Fruit fly (Drosophila melanogaster): ENCODE data around the gene CG6813.
A peak's percentile ranks its signal among the peaks of the same experiment; 100 is the strongest.

Gene CG6813

DNA sequence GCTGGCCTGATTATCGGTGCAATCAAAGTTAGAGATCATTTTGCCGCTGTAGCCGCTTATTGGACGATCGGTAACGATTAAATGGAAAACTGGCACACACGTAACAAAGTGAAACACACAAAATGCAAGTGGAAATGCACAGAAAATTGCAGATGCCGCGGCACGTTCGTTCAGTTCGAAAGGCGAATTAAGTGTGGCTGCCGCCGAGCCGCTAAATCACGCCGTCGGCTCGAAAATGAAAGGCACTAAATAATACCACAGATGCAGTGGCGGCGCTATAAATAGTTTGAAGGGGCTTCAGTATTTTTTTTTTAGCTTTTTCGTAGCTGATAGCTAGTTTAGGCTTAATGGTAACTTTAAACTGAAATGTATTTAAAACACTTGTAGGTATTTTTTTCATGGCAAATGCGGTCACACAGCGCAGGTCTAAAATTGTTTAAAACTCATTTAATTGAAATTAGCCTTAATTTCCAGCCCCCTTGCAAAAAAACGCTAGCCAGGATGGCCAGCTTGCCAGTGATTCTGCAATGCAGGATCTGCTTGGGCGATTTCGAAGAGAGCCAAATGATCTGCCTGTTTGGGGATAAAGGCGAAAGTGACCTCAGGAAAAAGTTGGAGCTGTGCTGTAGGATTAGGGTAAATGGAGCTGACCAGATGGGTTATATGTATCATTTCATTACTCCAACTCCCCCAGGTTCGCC lies 6.6 kb downstream of the CG6813 start, which contains the start of the genes Jupiter and CG14710 (continued):
- TF ChIP-seq oc (tag; optimal IDR thresholded peaks at IDR 0.05), result peak; percentile 70
- TF ChIP-seq Mes4 (GFP tag; optimal IDR thresholded peaks at IDR 0.05), result peak; percentile 61
- no peak for TF ChIP-seq CG10321 (GFP tag; IDR thresholded peaks at IDR 0.05)
- peak; percentile 97 for TF ChIP-seq MBD-R2 (GFP tag; IDR thresholded peaks at IDR 0.05)
- peak in 1 of 2 experiments; percentile 45 for TF ChIP-seq crp (GFP tag; optimal IDR thresholded peaks at IDR 0.05)
- TF ChIP-seq Dll (GFP tag; IDR thresholded peaks at IDR 0.05; ENCODE audit: partially characterized antibody), result peak; percentile 40; the same call in 1 of the 4 replicates
- no peak for TF ChIP-seq CG42726 (GFP tag; IDR thresholded peaks at IDR 0.05; ENCODE audit: partially characterized antibody)
- no peak for TF ChIP-seq CG7271 (tag; optimal IDR thresholded peaks at IDR 0.05)
- no peak for TF ChIP-seq ATbp (GFP tag; optimal IDR thresholded peaks at IDR 0.05)
- TF ChIP-seq lbe (GFP tag; optimal IDR thresholded peaks at IDR 0.05), result peak; percentile 46
- TF ChIP-seq eyg (GFP tag; optimal IDR thresholded peaks at IDR 0.05), result no peak
- peak; percentile 65 for TF ChIP-seq cas (GFP tag; IDR thresholded peaks at IDR 0.05)
- peak; percentile 31 for TF ChIP-seq CG12236 (GFP tag; optimal IDR thresholded peaks at IDR 0.05)
- TF ChIP-seq CG10959 (GFP tag; IDR thresholded peaks at IDR 0.05), result 0 out of 2 replicates have a peak, but pooled peaks have one; percentile 18
- peak; percentile 14; the same call in 1 of the 3 replicates for TF ChIP-seq jigr1 (GFP tag; IDR thresholded peaks at IDR 0.05)
- TF ChIP-seq dpn (GFP tag; optimal IDR thresholded peaks at IDR 0.05), result peak; percentile 80 to 83
- peak; percentile 67 for TF ChIP-seq Dip3 (GFP tag; optimal IDR thresholded peaks at IDR 0.05)
- peak; percentile 53 for TF ChIP-seq Tbp (GFP tag; optimal IDR thresholded peaks at IDR 0.05)
- peak; percentile 48 for TF ChIP-seq ftz-f1 (GFP tag; optimal IDR thresholded peaks at IDR 0.05)
- TF ChIP-seq slbo (GFP tag; IDR thresholded peaks at IDR 0.05), result peak; percentile 92
- peak; percentile 86 for TF ChIP-seq Xbp1 (GFP tag; optimal IDR thresholded peaks at IDR 0.05)
- peak; percentile 100 for TF ChIP-seq gfzf (GFP tag; optimal IDR thresholded peaks at IDR 0.05)
- no peak for TF ChIP-seq stc (GFP tag; IDR thresholded peaks at IDR 0.05)
- no peak for TF ChIP-seq sna (GFP tag; IDR thresholded peaks at IDR 0.05; ENCODE audit: partially characterized antibody)
- peak; percentile 45 for TF ChIP-seq CG2202 (tag; optimal IDR thresholded peaks at IDR 0.05)
- no peak for TF ChIP-seq corto (GFP tag; optimal IDR thresholded peaks at IDR 0.05)
- TF ChIP-seq CG6175 (GFP tag; IDR thresholded peaks at IDR 0.05), result no peak
- peak; percentile 89 for TF ChIP-seq mam (GFP tag; optimal IDR thresholded peaks at IDR 0.05)
- TF ChIP-seq CG32772 (GFP tag; IDR thresholded peaks at IDR 0.05), result peak; percentile 68
- TF ChIP-seq CG31224 (GFP tag; IDR thresholded peaks at IDR 0.05), result no peak
- TF ChIP-seq HHEX (GFP tag; optimal IDR thresholded peaks at IDR 0.05), result no peak
- peak; percentile 85 for TF ChIP-seq Dp (GFP tag; optimal IDR thresholded peaks at IDR 0.05)
- peak; percentile 6 for TF ChIP-seq en (GFP tag; optimal IDR thresholded peaks at IDR 0.05)
- peak; percentile 85 for TF ChIP-seq zfh2 (GFP tag; optimal IDR thresholded peaks at IDR 0.05)
- peak; percentile 86 for TF ChIP-seq ken (GFP tag; IDR thresholded peaks at IDR 0.05)
- TF ChIP-seq Optix (GFP tag; IDR thresholded peaks at IDR 0.05), result peak; percentile 68; the same call in 2 of the 3 replicates
- TF ChIP-seq ham (GFP tag; IDR thresholded peaks at IDR 0.05), result no peak
- peak; percentile 71 for TF ChIP-seq CG9876 (GFP tag; optimal IDR thresholded peaks at IDR 0.05)
- TF ChIP-seq fd96Cb (tag; optimal IDR thresholded peaks at IDR 0.05), result peak; percentile 14
- 0 out of 2 replicates have a peak, but pooled peaks have one; percentile 37 for TF ChIP-seq wdn (GFP tag; IDR thresholded peaks at IDR 0.05)
- TF ChIP-seq CG4282 (GFP tag; optimal IDR thresholded peaks at IDR 0.05), result peak; percentile 15
- TF ChIP-seq bsh (GFP tag; optimal IDR thresholded peaks at IDR 0.05), result peak; percentile 15 to 51
- no peak for TF ChIP-seq CG12071 (GFP tag; optimal IDR thresholded peaks at IDR 0.05)
- TF ChIP-seq HLH3B (GFP tag; IDR thresholded peaks at IDR 0.05), result peak; percentile 77
- TF ChIP-seq fu2 (GFP tag; optimal IDR thresholded peaks at IDR 0.05), result peak; percentile 81
- TF ChIP-seq NfI (GFP tag; optimal IDR thresholded peaks at IDR 0.05), result peak; percentile 60
- peak; percentile 31 for TF ChIP-seq CG10431 (GFP tag; optimal IDR thresholded peaks at IDR 0.05)
- TF ChIP-seq H15 (GFP tag; IDR thresholded peaks at IDR 0.05), result peak; percentile 66; the same call in 2 of the 3 replicates
- TF ChIP-seq CG8359 (GFP tag; optimal IDR thresholded peaks at IDR 0.05; ENCODE audit: borderline replicate concordance), result no peak

Measured in whole organism, embryonic.